Comparison of ENCODE assay signal across 5 fruit fly cellular contexts in genomic region chr3L:8534386-8535306, dm6.
A peak's percentile ranks its signal among the peaks of the same experiment; 100 is the strongest.
TF ChIP-seq lines count a peak whose summit lies in the region.

Gene ergic53, plus strand, starts transcription at chr3L:8534977.

- TF ChIP-seq CTCF in whole organism, embryonic (GFP tag; optimal IDR thresholded peaks at IDR 0.05; lab: Kevin White, UChicago) = no peak

TF ChIP-seq in whole organism, adult, 20 proteins besides CTCF, POLR2A, EP300 and RAD21 (continues in another document):
- no peak for TF ChIP-seq ovo (GFP tag; optimal IDR thresholded peaks at IDR 0.05; lab: Kevin White, UChicago)
- no peak for TF ChIP-seq CG33017 (tag; optimal IDR thresholded peaks at IDR 0.05; lab: Kevin White, UChicago)
- no peak for TF ChIP-seq CG5204 (GFP tag; optimal IDR thresholded peaks at IDR 0.05; lab: Kevin White, UChicago)
- TF ChIP-seq Hr96 (GFP tag; optimal IDR thresholded peaks at IDR 0.05; lab: Kevin White, UChicago) = no peak
- TF ChIP-seq pad (GFP tag; optimal IDR thresholded peaks at IDR 0.05; lab: Kevin White, UChicago) = no peak
- no peak for TF ChIP-seq cic (GFP tag; optimal IDR thresholded peaks at IDR 0.05; lab: Kevin White, UChicago)
- TF ChIP-seq bab1 (GFP tag; optimal IDR thresholded peaks at IDR 0.05; lab: Kevin White, UChicago) = peak; percentile 1
- TF ChIP-seq tj (GFP tag; optimal IDR thresholded peaks at IDR 0.05; lab: Kevin White, UChicago) = peak; percentile 45
- TF ChIP-seq CG7045 (GFP tag; optimal IDR thresholded peaks at IDR 0.05; lab: Kevin White, UChicago) = no peak
- TF ChIP-seq CG7101 (tag; optimal IDR thresholded peaks at IDR 0.05; lab: Kevin White, UChicago) = no peak
- TF ChIP-seq CG11617 (GFP tag; optimal IDR thresholded peaks at IDR 0.05; lab: Kevin White, UChicago) = peak; percentile 34
- TF ChIP-seq toe (GFP tag; optimal IDR thresholded peaks at IDR 0.05; lab: Kevin White, UChicago) = no peak
- TF ChIP-seq CG1620 (GFP tag; optimal IDR thresholded peaks at IDR 0.05; lab: Kevin White, UChicago) = no peak
- TF ChIP-seq kay (GFP tag; lab: Kevin White, UChicago; ENCODE audit: borderline replicate concordance) = no peak
- no peak for TF ChIP-seq CG14711 (tag; optimal IDR thresholded peaks at IDR 0.05; lab: Kevin White, UChicago)
- no peak for TF ChIP-seq Crg-1 (GFP tag; optimal IDR thresholded peaks at IDR 0.05; lab: Kevin White, UChicago)
- peak; percentile 46 for TF ChIP-seq CG12768 (GFP tag; optimal IDR thresholded peaks at IDR 0.05; lab: Kevin White, UChicago)
- peak; percentile 68 for TF ChIP-seq Mnt (GFP tag; optimal IDR thresholded peaks at IDR 0.05; lab: Kevin White, UChicago)
- TF ChIP-seq Clk (GFP tag; optimal IDR thresholded peaks at IDR 0.05; lab: Kevin White, UChicago) = no peak

TF ChIP-seq in whole organism, embryonic, 481 proteins besides CTCF, POLR2A, EP300 and RAD21 (continues in another document):
- TF ChIP-seq CG9876 (GFP tag; optimal IDR thresholded peaks at IDR 0.05; lab: Kevin White, UChicago) (no peak), kah (GFP tag; optimal IDR thresholded peaks at IDR 0.05; lab: Kevin White, UChicago) (no peak), kay (GFP tag; optimal IDR thresholded peaks at IDR 0.05; lab: Kevin White, UChicago) (no peak), Scr (GFP tag; IDR thresholded peaks at IDR 0.05; lab: Robert Waterston, UW; ENCODE audit: partially characterized antibody) (peak; percentile 75), CG5953 (GFP tag; IDR thresholded peaks at IDR 0.05; lab: Robert Waterston, UW) (no peak), CG6272 (GFP tag; IDR thresholded peaks at IDR 0.05; lab: Robert Waterston, UW) (no peak), ash1 (GFP tag; optimal IDR thresholded peaks at IDR 0.05; lab: Kevin White, UChicago) (no peak), maf-S (GFP tag; optimal IDR thresholded peaks at IDR 0.05; lab: Kevin White, UChicago) (no peak), cad (GFP tag; optimal IDR thresholded peaks at IDR 0.05; lab: Kevin White, UChicago) (no peak), Fer1 (GFP tag; optimal IDR thresholded peaks at IDR 0.05; lab: Kevin White, UChicago) (peak; percentile 56), CG10366 (GFP tag; IDR thresholded peaks at IDR 0.05; lab: Robert Waterston, UW) (no peak), Deaf1 (tag; optimal IDR thresholded peaks at IDR 0.05; lab: Kevin White, UChicago) (no peak), Fer2 (tag; optimal IDR thresholded peaks at IDR 0.05; lab: Kevin White, UChicago) (no peak), CG10654 (GFP tag; optimal IDR thresholded peaks at IDR 0.05; lab: Kevin White, UChicago) (no peak), NFAT (GFP tag; IDR thresholded peaks at IDR 0.05; lab: Robert Waterston, UW) (no peak), lilli (GFP tag; optimal IDR thresholded peaks at IDR 0.05; lab: Kevin White, UChicago) (no peak), CG17361 (GFP tag; IDR thresholded peaks at IDR 0.05; lab: Robert Waterston, UW) (peak; percentile 59; the same call in 2 of the 3 replicates), CG18599 (GFP tag; optimal IDR thresholded peaks at IDR 0.05; lab: Kevin White, UChicago) (no peak), Dll (GFP tag; IDR thresholded peaks at IDR 0.05; lab: Robert Waterston, UW; ENCODE audit: partially characterized antibody) (peak; percentile 78)

TF ChIP-seq in whole organism, prepupa, 60 proteins besides CTCF, POLR2A, EP300 and RAD21:
- TF ChIP-seq CG16779 (tag; optimal IDR thresholded peaks at IDR 0.05; lab: Kevin White, UChicago) (no peak), Eip78C (GFP tag; lab: Kevin White, UChicago) (peak; percentile 63), svp (GFP tag; lab: Kevin White, UChicago) (peak; percentile 52), Sox14 (GFP tag; optimal IDR thresholded peaks at IDR 0.05; lab: Kevin White, UChicago) (no peak), acj6 (GFP tag; optimal IDR thresholded peaks at IDR 0.05; lab: Kevin White, UChicago) (no peak), fkh (GFP tag; optimal IDR thresholded peaks at IDR 0.05; lab: Kevin White, UChicago) (peak; percentile 73), achi (GFP tag; optimal IDR thresholded peaks at IDR 0.05; lab: Kevin White, UChicago) (peak; percentile 56)

TF ChIP-seq in whole organism, pupa, 21 proteins besides CTCF, POLR2A, EP300 and RAD21:
- TF ChIP-seq CG34367 (tag; optimal IDR thresholded peaks at IDR 0.05; lab: Kevin White, UChicago) (no peak), CG10348 (GFP tag; IDR thresholded peaks at IDR 0.05; lab: Robert Waterston, UW) (no peak), CG4496 (GFP tag; IDR thresholded peaks at IDR 0.05; lab: Robert Waterston, UW) (0 out of 3 replicates have a peak, but pooled peaks have one; percentile 14)

TF ChIP-seq in whole organism, wandering third instar larva, 38 proteins besides CTCF, POLR2A, EP300 and RAD21:
- TF ChIP-seq Hnf4 (GFP tag; optimal IDR thresholded peaks at IDR 0.05; lab: Kevin White, UChicago) (no peak), Dif (GFP tag; optimal IDR thresholded peaks at IDR 0.05; lab: Kevin White, UChicago; ENCODE audit: partially characterized antibody) (no peak), GATAd (GFP tag; optimal IDR thresholded peaks at IDR 0.05; lab: Kevin White, UChicago) (peak; percentile 71), Rel (GFP tag; optimal IDR thresholded peaks at IDR 0.05; lab: Kevin White, UChicago) (no peak), Rel (tag; optimal IDR thresholded peaks at IDR 0.05; lab: Kevin White, UChicago) (peak; percentile 32), OdsH (GFP tag; optimal IDR thresholded peaks at IDR 0.05; lab: Kevin White, UChicago) (no peak), Abd-B (GFP tag; optimal IDR thresholded peaks at IDR 0.05; lab: Kevin White, UChicago) (no peak), pan (optimal IDR thresholded peaks at IDR 0.05; lab: Kevin White, UChicago) (no peak), dl (GFP tag; optimal IDR thresholded peaks at IDR 0.05; lab: Kevin White, UChicago; ENCODE audit: insufficient read depth in 1 of 2, partially characterized antibody in 2 of 2) (no peak), dmrt93B (GFP tag; optimal IDR thresholded peaks at IDR 0.05; lab: Kevin White, UChicago) (no peak), sv (GFP tag; optimal IDR thresholded peaks at IDR 0.05; lab: Kevin White, UChicago) (no peak), Myc (optimal IDR thresholded peaks at IDR 0.05; lab: Kevin White, UChicago) (peak; percentile 34), h (GFP tag; optimal IDR thresholded peaks at IDR 0.05; lab: Kevin White, UChicago) (no peak), br (GFP tag; optimal IDR thresholded peaks at IDR 0.05; lab: Kevin White, UChicago) (no peak)
